Worm (Caenorhabditis elegans) whole organism, young adult: Measurements from ENCODE around the gene Y38E10A.34.

Experiments
- F52B5.7 ChIP-seq: sonication (generic microtip); optimal IDR thresholded peaks from 2 replicates; lab custom pipeline; 2016; ENCODE audit warnings: mild to moderate bottlenecking, missing genetic modification characterization, missing compliant biosample characterization
- ama-1 ChIP-seq, 3 experiments: fragments of 150-350 bp in 1 of 3; sonication (generic microtip) in 2 of 3; optimal IDR thresholded peaks; 2 replicates each; lab custom pipeline; 2014 to 2018; ENCODE audit warnings: missing biosample characterization in 2 of 3, missing genetic modification characterization in 2 of 3, missing genetic modification reagents in 2 of 3
- aptf-2 ChIP-seq: fragments of 200-800 bp; sonication (Bioruptor generic); conservative IDR thresholded peaks from 2 replicates; pipeline ENCODE4 v1.3.6; 2022; ENCODE audit warnings: missing genetic modification reagents, missing genetic modification characterization, missing compliant biosample characterization
- dox-1 ChIP-seq: fragments of 200-800 bp; sonication (Bioruptor generic); IDR thresholded peaks from 2 replicates; pipeline ENCODE4 v1.3.6; 2022; ENCODE audit warnings: missing genetic modification reagents, missing genetic modification characterization, missing compliant biosample characterization
- efl-1 ChIP-seq: fragments of 150-350 bp; optimal IDR thresholded peaks from 2 replicates; lab custom pipeline; 2014; ENCODE audit warnings: missing biosample characterization, missing genetic modification reagents, missing genetic modification characterization
- ets-4 ChIP-seq: fragments of 200-800 bp; sonication (Bioruptor generic); optimal IDR thresholded peaks from 2 replicates; lab custom pipeline; 2018; ENCODE audit warnings: mild to moderate bottlenecking, missing genetic modification characterization, missing compliant biosample characterization
- lsy-27 ChIP-seq: sonication (generic microtip); optimal IDR thresholded peaks from 2 replicates; lab custom pipeline; 2017; ENCODE audit warnings: missing genetic modification characterization, mild to moderate bottlenecking, missing compliant biosample characterization, antibody characterized with exemption, missing genotype, borderline replicate concordance; ENCODE audit not compliant: insufficient read depth
- sdz-38 ChIP-seq: sonication (generic microtip); optimal IDR thresholded peaks from 2 replicates; lab custom pipeline; 2016; ENCODE audit warnings: missing genotype, missing genetic modification characterization, missing compliant biosample characterization
- snpc-4 ChIP-seq, 5 experiments: fragments of 150-350 bp in 1 of 5; sonication (generic microtip) in 4 of 5; optimal IDR thresholded peaks; 2 replicates each; lab custom pipeline; 2014 to 2018; ENCODE audit warnings: missing genetic modification characterization in 5 of 5, missing biosample characterization in 3 of 5, antibody characterized with exemption in 2 of 5, mild to moderate bottlenecking in 2 of 5, missing compliant biosample characterization in 2 of 5, missing genotype in 2 of 5, moderate library complexity in 2 of 5, missing genetic modification reagents in 1 of 5
- unc-62 ChIP-seq: fragments of 150-350 bp; optimal IDR thresholded peaks from 2 replicates; lab custom pipeline; 2014; ENCODE audit warnings: missing biosample characterization, missing genetic modification reagents, missing genetic modification characterization

ce11 chrII:12654447-12654846, 23.5 kb downstream of the Y38E10A.34 start, which contains the start of gene rgs-4:
- TF ChIP-seq ets-4 (GFP tag; lab: Kevin White, UChicago) (no peak), aptf-2 (no peak), snpc-4 (GFP tag; optimal IDR thresholded peaks at IDR 0.05; lab: Kevin White, UChicago) (no peak), snpc-4 (tag; optimal IDR thresholded peaks at IDR 0.05; lab: Kevin White, UChicago) (no peak), F52B5.7 (tag; lab: Kevin White, UChicago) (no peak), unc-62 (GFP tag; lab: Kevin White, UChicago) (no peak), efl-1 (no peak), sdz-38 (tag; lab: Kevin White, UChicago) (no peak), ama-1 (optimal IDR thresholded peaks at IDR 0.05; lab: Kevin White, UChicago) (no peak), ama-1 (GFP tag; optimal IDR thresholded peaks at IDR 0.05; lab: Kevin White, UChicago) (no peak), dox-1 (no peak), lsy-27 (tag; lab: Kevin White, UChicago) (no peak)
